Worm (Caenorhabditis elegans): ENCODE results near the gene fbxa-18.

fbxa-18 gene

ce11 chrV:16159594-16159993 is 17.1 kb downstream of the fbxa-18 start, which contains the start of gene F10A3.17:
Gene F10A3.17 (minus strand): TSS chrV:16159694.
- TF ChIP-seq sptf-1 (tag; optimal IDR thresholded peaks at IDR 0.05), result no peak
- no peak for TF ChIP-seq aly-2 (tag; optimal IDR thresholded peaks at IDR 0.05)
- no peak for TF ChIP-seq mef-2 (tag; optimal IDR thresholded peaks at IDR 0.05)
- no peak for TF ChIP-seq nhr-12 (tag; optimal IDR thresholded peaks at IDR 0.05)
- no peak for TF ChIP-seq unc-130 (tag; optimal IDR thresholded peaks at IDR 0.05)
- TF ChIP-seq nhr-90 (tag; optimal IDR thresholded peaks at IDR 0.05; ENCODE audit: poor library complexity), result no peak
- TF ChIP-seq ces-1 (GFP tag; optimal IDR thresholded peaks at IDR 0.05), result no peak
- no peak for TF ChIP-seq lsy-2 (tag; optimal IDR thresholded peaks at IDR 0.05)
- no peak for TF ChIP-seq egl-13 (tag; optimal IDR thresholded peaks at IDR 0.05)
- no peak for TF ChIP-seq grh-1 (GFP tag; IDR thresholded peaks at IDR 0.05)

ce11 chrV:16160087-16160486 is 17.6 kb downstream of the fbxa-18 start:
- TF ChIP-seq irx-1 (tag; optimal IDR thresholded peaks at IDR 0.05) (no peak), ces-1 (GFP tag; optimal IDR thresholded peaks at IDR 0.05) (no peak), skn-1 (tag; optimal IDR thresholded peaks at IDR 0.05) (peak; percentile 2), snpc-4 (tag; optimal IDR thresholded peaks at IDR 0.05) (peak; percentile 2), elt-2 (tag; optimal IDR thresholded peaks at IDR 0.05) (peak; percentile 24), nhr-28 (tag; optimal IDR thresholded peaks at IDR 0.05) (no peak), zip-4 (GFP tag; optimal IDR thresholded peaks at IDR 0.05) (peak; percentile 79), swsn-7 (tag; optimal IDR thresholded peaks at IDR 0.05) (no peak), aha-1 (tag; optimal IDR thresholded peaks at IDR 0.05) (no peak), efl-1 (optimal IDR thresholded peaks at IDR 0.05) (peak in 1 of 2 experiments; percentile 9), efl-1 (GFP tag; optimal IDR thresholded peaks at IDR 0.05 in 1 of 2) (peak in 1 of 2 experiments; percentile 4), isw-1 (GFP tag; IDR thresholded peaks at IDR 0.05) (no peak)

DNA sequence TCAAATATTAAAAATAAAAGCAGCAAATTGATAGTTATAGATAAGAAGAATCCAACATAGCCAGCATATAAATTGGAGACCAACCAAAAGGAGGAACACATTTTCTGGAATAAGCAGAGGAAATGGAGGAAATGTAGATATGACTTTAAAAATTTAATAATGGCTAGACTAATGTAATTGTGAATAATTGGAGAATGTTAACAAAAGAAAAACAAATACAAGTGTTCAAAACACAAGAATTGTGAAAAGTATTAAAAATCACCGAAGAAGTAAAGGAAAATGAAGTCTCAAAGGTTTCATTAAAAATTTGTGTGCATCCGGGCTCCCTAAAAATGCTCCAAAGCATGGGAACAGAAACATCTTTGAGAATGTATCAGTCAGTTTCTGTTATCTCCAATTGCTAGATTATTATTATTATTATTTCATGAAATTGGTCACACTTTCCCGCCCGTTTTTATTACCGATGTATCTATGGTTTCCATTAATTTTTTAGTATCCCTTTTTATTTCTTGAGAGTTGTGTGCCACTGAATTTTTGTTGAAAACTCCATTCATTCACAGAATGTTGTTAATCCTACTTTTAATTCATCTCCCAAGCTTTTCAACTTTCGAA is 19.8 kb downstream of the fbxa-18 start, which contains the start of the genes str-109 and F10A3.11:
Gene str-109 (minus strand): TSS at position 101 of the 612 bp plus-strand sequence.
Gene F10A3.11 (plus strand): TSS at position 562 of the 612 bp plus-strand sequence.
- no peak for TF ChIP-seq C16A3.4 (tag; optimal IDR thresholded peaks at IDR 0.05)
- TF ChIP-seq aly-2 (tag; optimal IDR thresholded peaks at IDR 0.05), result no peak
- TF ChIP-seq nhr-19 (GFP tag; conservative IDR thresholded peaks at IDR 0.05), result no peak
- TF ChIP-seq hpl-2 (GFP tag; optimal IDR thresholded peaks at IDR 0.05), result no peak
- no peak for TF ChIP-seq F16B12.6 (tag; optimal IDR thresholded peaks at IDR 0.05)
- TF ChIP-seq blmp-1 (tag; optimal IDR thresholded peaks at IDR 0.05), result no peak
- TF ChIP-seq hlh-4 (tag; optimal IDR thresholded peaks at IDR 0.05), result no peak
- TF ChIP-seq snpc-4 (tag; optimal IDR thresholded peaks at IDR 0.05), result no peak
- TF ChIP-seq dpl-1 (GFP tag; optimal IDR thresholded peaks at IDR 0.05), result no peak
- TF ChIP-seq aha-1 (tag; optimal IDR thresholded peaks at IDR 0.05), result no peak
- no peak for TF ChIP-seq swsn-7 (tag; optimal IDR thresholded peaks at IDR 0.05)
- TF ChIP-seq dsc-1 (tag; optimal IDR thresholded peaks at IDR 0.05), result no peak
- TF ChIP-seq lin-35 (GFP tag; optimal IDR thresholded peaks at IDR 0.05), result no peak
- TF ChIP-seq elt-2 (tag; optimal IDR thresholded peaks at IDR 0.05), result no peak
- no peak for TF ChIP-seq isw-1 (GFP tag; IDR thresholded peaks at IDR 0.05)
- TF ChIP-seq tlp-1 (tag; optimal IDR thresholded peaks at IDR 0.05), result no peak
- TF ChIP-seq sptf-1 (tag; optimal IDR thresholded peaks at IDR 0.05), result no peak

DNA sequence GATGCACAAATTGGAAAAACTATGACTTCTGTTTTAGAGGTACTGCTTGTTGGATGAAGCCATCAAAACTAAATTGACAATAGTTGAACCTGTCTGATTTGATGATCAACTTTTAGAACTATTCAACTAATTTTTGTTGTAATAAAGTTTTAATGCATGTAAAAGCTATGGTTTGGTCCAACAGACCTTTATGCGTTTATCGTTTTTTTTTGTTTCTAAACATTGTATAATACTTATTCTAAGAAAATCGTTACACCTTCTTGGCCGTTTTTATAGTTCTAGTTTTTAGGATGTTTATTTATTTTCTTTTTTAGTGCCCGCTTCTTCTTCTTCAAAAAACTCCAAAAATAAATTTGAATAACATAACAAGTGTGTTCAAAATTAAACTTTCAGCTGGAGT is 21.2 kb downstream of the fbxa-18 start, which contains the start of gene F10A3.12:
Gene F10A3.12 (plus strand): TSS at position 301 of the 400 bp plus-strand sequence.
- TF ChIP-seq vab-15 (tag; optimal IDR thresholded peaks at IDR 0.05) (no peak), egl-13 (tag; optimal IDR thresholded peaks at IDR 0.05) (no peak), ceh-90 (tag; optimal IDR thresholded peaks at IDR 0.05) (no peak), hlh-17 (GFP tag; optimal IDR thresholded peaks at IDR 0.05; ENCODE audit: borderline replicate concordance) (no peak), C16A3.4 (tag; optimal IDR thresholded peaks at IDR 0.05) (no peak)

ce11 chrV:16165936-16166335 is 23.5 kb downstream of the fbxa-18 start, which contains the start of gene str-108:
Gene str-108 (plus strand): TSS chrV:16166236.
- TF ChIP-seq lir-3 (tag; optimal IDR thresholded peaks at IDR 0.05; ENCODE audit: poor library complexity) (no peak), hlh-17 (GFP tag; optimal IDR thresholded peaks at IDR 0.05; ENCODE audit: borderline replicate concordance) (no peak), nhr-11 (tag; optimal IDR thresholded peaks at IDR 0.05) (no peak), jun-1 (tag; optimal IDR thresholded peaks at IDR 0.05) (no peak), vab-15 (tag; optimal IDR thresholded peaks at IDR 0.05) (no peak), egl-27 (tag; optimal IDR thresholded peaks at IDR 0.05) (no peak), skn-1 (tag; optimal IDR thresholded peaks at IDR 0.05) (no peak), nhr-76 (tag; optimal IDR thresholded peaks at IDR 0.05) (no peak), lsy-2 (tag; optimal IDR thresholded peaks at IDR 0.05) (no peak), pax-3 (tag; optimal IDR thresholded peaks at IDR 0.05) (no peak), mef-2 (tag; optimal IDR thresholded peaks at IDR 0.05) (no peak)
